Fruit fly (Drosophila melanogaster): Measurements from ENCODE around the gene bocks.

bocks gene

dm6 chr3R:9601949-9602348 lies 11.1 kb upstream of the bocks start:
- TF ChIP-seq Pdp1 (GFP tag; optimal IDR thresholded peaks at IDR 0.05), result peak in 1 of 2 experiments; percentile 90
- no peak for TF ChIP-seq CG8290 (GFP tag; optimal IDR thresholded peaks at IDR 0.05)
- TF ChIP-seq CG8290 (tag; optimal IDR thresholded peaks at IDR 0.05), result no peak
- TF ChIP-seq slbo (GFP tag; IDR thresholded peaks at IDR 0.05), result no peak
- TF ChIP-seq chm (GFP tag; IDR thresholded peaks at IDR 0.05), result 0 out of 2 replicates have a peak, but pooled peaks have one; percentile 17
- TF ChIP-seq Med (GFP tag), result peak; percentile 29
- TF ChIP-seq lab (GFP tag; optimal IDR thresholded peaks at IDR 0.05), result no peak
- TF ChIP-seq peb (GFP tag; IDR thresholded peaks at IDR 0.05), result no peak
- no peak for TF ChIP-seq CG17361 (GFP tag; IDR thresholded peaks at IDR 0.05)
- no peak for TF ChIP-seq HHEX (GFP tag; optimal IDR thresholded peaks at IDR 0.05)
- TF ChIP-seq chinmo (GFP tag; IDR thresholded peaks at IDR 0.05; ENCODE audit: partially characterized antibody), result 0 out of 4 replicates have a peak, but pooled peaks have one; percentile 62
- TF ChIP-seq MESR4 (GFP tag; optimal IDR thresholded peaks at IDR 0.05), result no peak
- TF ChIP-seq gem (tag; optimal IDR thresholded peaks at IDR 0.05), result peak; percentile 18
- no peak for TF ChIP-seq Hr78 (GFP tag; optimal IDR thresholded peaks at IDR 0.05)
- peak; percentile 77 for TF ChIP-seq kah (GFP tag; optimal IDR thresholded peaks at IDR 0.05)
- TF ChIP-seq E2f2 (GFP tag; IDR thresholded peaks at IDR 0.05), result no peak
- TF ChIP-seq CG7963 (GFP tag; IDR thresholded peaks at IDR 0.05; ENCODE audit: partially characterized antibody), result no peak

- TF ChIP-seq CG6765 (GFP tag; optimal IDR thresholded peaks at IDR 0.05) (peak; percentile 20), CG1603 (tag; optimal IDR thresholded peaks at IDR 0.05) (peak; percentile 29), CG7556 (GFP tag; optimal IDR thresholded peaks at IDR 0.05) (peak; percentile 28), CG17359 (tag; optimal IDR thresholded peaks at IDR 0.05) (peak; percentile 56), Rx (GFP tag; IDR thresholded peaks at IDR 0.05) (no peak), pho (GFP tag; optimal IDR thresholded peaks at IDR 0.05) (peak; percentile 2), HLHmδ (GFP tag; optimal IDR thresholded peaks at IDR 0.05) (no peak), ranshi (GFP tag; IDR thresholded peaks at IDR 0.05) (peak; percentile 57), CG31224 (GFP tag; IDR thresholded peaks at IDR 0.05) (0 out of 2 replicates have a peak, but pooled peaks have one; percentile 43), CG18764 (GFP tag; optimal IDR thresholded peaks at IDR 0.05) (no peak), CG5180 (GFP tag; optimal IDR thresholded peaks at IDR 0.05) (peak; percentile 46), CG9876 (GFP tag; optimal IDR thresholded peaks at IDR 0.05) (no peak), CG3281 (GFP tag; optimal IDR thresholded peaks at IDR 0.05) (peak; percentile 80), CG2120 (GFP tag; optimal IDR thresholded peaks at IDR 0.05) (peak; percentile 63), CG7963 (GFP tag; IDR thresholded peaks at IDR 0.05; ENCODE audit: partially characterized antibody) (no peak), bcd (GFP tag; optimal IDR thresholded peaks at IDR 0.05) (peak; percentile 25), CG1647 (GFP tag; optimal IDR thresholded peaks at IDR 0.05) (no peak), crp (GFP tag; optimal IDR thresholded peaks at IDR 0.05) (no peak), Kr (GFP tag; optimal IDR thresholded peaks at IDR 0.05) (peak; percentile 17), CG31441 (GFP tag; IDR thresholded peaks at IDR 0.05) (peak; percentile 50), HLH3B (GFP tag; IDR thresholded peaks at IDR 0.05) (no peak; the same call in 1 of the 2 replicates), CG8290 (GFP tag; optimal IDR thresholded peaks at IDR 0.05) (no peak), CG8290 (tag; optimal IDR thresholded peaks at IDR 0.05) (peak in 1 of 2 experiments; percentile 0), CG13775 (GFP tag; optimal IDR thresholded peaks at IDR 0.05) (peak; percentile 55), Fer2 (tag; optimal IDR thresholded peaks at IDR 0.05) (peak; percentile 23), D19B (GFP tag; optimal IDR thresholded peaks at IDR 0.05) (peak; percentile 41), psq (GFP tag; optimal IDR thresholded peaks at IDR 0.05) (no peak), Nf-YB (GFP tag; optimal IDR thresholded peaks at IDR 0.05) (peak; percentile 13), CG7839 (tag; optimal IDR thresholded peaks at IDR 0.05) (peak; percentile 71), CG8924 (tag; optimal IDR thresholded peaks at IDR 0.05) (peak; percentile 54), Bdp1 (GFP tag; optimal IDR thresholded peaks at IDR 0.05) (no peak), CG1529 (GFP tag; optimal IDR thresholded peaks at IDR 0.05) (peak; percentile 15), Hand (GFP tag; optimal IDR thresholded peaks at IDR 0.05) (peak; percentile 57), CG15269 (tag; optimal IDR thresholded peaks at IDR 0.05) (peak; percentile 9), Mrtf (GFP tag; IDR thresholded peaks at IDR 0.05) (no peak)
Measured at dm6 chr3R:9600558-9600959, 9.8 kb upstream of the bocks start.

Data from whole organism, embryonic.